Fruit fly (Drosophila melanogaster): Measurements from ENCODE around the gene Trmt112.
A peak's percentile ranks its signal among the peaks of the same experiment; 100 is the strongest.

Gene Trmt112

DNA sequence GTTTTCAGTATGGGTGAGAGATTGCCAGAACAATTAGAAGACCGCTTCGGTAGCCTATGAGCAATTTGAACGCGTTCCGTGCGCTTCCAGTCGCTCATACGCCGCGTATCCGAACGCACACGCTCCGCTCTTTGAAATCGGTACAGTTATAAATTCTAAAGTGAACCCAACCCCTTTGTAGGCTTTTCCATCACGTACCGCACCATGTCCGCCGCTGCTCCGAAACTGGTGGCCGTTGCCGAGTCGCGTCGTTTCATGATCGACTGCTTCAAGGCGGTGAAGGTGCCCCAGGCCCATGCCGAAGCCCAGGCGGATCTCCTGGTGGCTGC lies 11.2 kb downstream of the Trmt112 start:
- no peak for TF ChIP-seq CG17801 (GFP tag; optimal IDR thresholded peaks at IDR 0.05; ENCODE audit: partially characterized antibody)

DNA sequence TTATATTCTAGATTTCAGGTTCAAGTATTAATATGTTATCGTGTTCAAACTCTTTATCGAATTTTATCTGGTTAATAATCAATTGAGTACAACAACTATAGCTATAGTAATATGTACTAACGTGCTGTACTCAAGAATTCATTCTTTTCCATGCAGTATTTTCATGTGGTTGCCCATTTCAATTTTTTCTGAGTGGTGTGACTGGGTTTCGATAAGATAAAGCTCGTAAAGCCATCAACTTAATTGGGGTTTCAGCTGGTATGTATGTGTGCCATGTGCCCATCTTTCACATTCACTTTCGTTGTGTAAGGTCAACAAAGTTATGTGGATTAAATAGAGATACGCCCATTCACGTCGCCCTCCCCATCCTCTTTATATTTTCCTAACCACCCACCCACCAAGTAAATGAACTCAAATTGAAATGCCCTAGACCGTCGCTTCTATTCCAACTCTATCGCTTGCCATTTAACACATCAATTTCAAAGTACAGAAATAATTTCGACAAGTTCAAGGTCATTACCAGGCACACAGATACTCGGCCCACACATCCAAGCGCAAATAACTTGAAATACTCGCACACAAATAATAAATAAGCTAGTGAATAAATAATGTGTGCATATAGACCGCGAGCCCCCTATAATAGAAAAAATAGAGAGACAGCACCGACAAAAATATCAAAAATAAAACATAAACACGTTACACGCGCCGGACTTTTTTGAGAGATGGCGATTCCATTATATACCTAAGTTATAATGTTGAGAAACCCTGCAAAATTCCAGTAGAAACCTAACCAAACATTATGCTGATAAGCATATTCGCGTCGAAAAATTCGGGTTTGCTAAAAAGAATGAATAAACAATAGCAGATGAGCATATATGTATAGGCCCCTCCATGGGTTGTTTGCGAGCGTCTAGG lies 11.8 kb downstream of the Trmt112 start:
- TF ChIP-seq CG17801 (GFP tag; optimal IDR thresholded peaks at IDR 0.05; ENCODE audit: partially characterized antibody): no peak

DNA sequence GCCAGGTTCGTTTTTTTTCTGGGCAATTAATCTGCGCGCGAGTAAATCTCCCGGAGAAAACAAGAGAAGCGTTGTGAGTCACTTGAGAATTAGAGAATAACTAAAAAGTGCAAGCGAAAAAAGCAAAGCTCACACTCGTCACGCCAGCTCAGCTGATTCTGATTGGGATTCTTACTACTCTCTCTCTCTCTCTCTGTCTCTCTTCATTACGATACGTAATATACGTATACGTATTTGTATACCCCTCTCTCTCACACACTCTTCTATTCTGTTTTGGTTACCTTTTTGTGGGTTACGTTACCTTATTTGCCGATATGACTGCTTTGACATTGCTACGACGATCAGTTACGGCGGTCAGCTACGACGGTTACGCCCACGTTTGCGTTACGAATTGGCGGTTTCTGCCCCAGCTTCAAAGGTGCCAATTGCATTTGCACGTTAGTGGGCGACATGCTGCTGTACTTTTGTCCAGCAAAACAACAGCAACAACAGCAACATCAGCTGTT lies 13.8 kb downstream of the Trmt112 start, which contains the start of the genes Targ1, CG10512 and Targ2:
TSS of gene Targ1 (minus strand) at position 106 of the 506 bp plus-strand sequence.
TSS of gene CG10512 (plus strand) at position 144 of the 506 bp plus-strand sequence.
TSS of gene Targ2 (minus strand) at position 456 of the 506 bp plus-strand sequence.
- TF ChIP-seq CG17801 (GFP tag; optimal IDR thresholded peaks at IDR 0.05; ENCODE audit: partially characterized antibody): peak; percentile 75

DNA sequence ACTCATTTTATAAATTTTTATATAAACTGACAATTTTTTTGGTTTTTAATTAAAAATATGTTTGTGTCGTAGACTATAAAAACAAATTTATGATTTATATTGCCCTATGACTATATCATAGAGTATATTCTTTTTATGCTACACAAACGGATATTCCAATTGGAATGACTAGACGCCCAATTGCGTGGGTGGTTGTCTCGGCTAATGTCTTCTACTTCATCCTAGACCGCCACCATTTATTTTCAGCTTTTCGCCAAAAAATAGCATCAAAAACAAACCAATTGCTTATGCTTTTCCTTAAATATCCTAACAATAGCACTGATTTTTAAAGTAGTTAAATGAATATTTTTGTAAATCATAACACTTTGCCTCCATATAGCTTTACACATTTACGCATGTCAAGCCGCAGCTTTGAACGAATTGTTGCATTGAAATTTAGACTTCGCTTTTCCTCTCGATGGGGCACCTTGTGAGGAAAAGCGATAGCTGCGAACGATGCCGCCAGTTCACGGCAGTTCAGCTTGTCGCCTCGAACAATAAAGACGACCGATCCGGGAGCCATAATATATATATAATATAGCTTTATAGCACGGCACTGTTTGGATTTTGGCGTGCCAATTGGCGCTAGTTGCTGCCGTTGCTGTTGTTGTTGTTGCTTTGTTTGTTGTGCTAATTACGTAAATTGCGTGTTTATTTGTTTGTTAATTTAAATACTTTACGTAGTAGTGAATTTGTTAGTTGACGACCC lies 14.4 kb downstream of the Trmt112 start:
- TF ChIP-seq CG17801 (GFP tag; optimal IDR thresholded peaks at IDR 0.05; ENCODE audit: partially characterized antibody): no peak

DNA sequence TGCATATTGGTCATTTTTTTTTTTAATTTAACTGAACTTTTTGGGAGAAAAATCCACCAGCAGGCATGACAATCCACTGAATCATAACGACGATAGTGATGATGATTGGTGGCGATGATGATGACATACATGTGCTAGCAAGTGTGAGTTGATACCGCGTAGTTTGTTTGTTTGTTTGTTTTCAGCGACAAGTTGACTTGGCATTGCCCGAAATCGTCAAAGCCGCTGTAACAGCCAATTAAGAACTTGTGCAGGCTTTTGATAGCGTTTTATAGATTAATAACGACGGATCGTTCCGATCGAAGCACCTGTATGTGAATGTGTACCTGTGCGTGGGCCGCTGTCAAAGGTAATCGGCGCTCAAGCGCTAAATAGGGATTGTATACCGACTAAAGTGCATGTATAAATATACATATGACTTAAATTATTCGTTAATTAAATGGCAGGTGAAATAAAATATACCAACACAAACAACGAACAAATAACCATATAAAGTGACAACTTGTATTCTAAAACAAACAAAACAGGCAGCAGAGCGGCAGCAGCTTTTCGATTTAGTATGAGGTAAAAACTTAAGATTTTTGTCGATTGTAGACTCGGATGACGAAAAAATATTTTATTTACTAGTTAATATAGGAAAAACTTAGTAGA lies 15.3 kb downstream of the Trmt112 start:
- no peak for TF ChIP-seq CG17801 (GFP tag; optimal IDR thresholded peaks at IDR 0.05; ENCODE audit: partially characterized antibody)

DNA sequence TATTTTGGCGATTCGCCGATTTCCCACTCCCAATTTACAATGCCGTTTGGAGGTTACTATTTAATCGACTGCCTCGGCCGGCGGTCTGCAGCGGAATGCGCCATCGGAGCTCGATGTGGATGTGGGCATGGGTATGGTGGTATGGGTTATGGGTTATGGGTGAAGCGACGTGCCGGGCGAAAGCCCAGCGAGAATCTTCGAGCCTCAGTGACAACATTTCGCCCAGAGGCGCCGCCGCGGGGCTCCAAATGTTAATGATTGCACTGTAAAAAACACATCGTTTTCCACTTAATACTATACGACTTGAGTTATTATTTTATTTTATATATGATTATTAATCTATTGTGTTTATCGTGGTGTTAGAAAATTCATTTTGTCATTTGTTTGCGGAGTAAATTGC lies 16.1 kb downstream of the Trmt112 start:
- TF ChIP-seq CG17801 (GFP tag; optimal IDR thresholded peaks at IDR 0.05; ENCODE audit: partially characterized antibody): peak; percentile 29

DNA sequence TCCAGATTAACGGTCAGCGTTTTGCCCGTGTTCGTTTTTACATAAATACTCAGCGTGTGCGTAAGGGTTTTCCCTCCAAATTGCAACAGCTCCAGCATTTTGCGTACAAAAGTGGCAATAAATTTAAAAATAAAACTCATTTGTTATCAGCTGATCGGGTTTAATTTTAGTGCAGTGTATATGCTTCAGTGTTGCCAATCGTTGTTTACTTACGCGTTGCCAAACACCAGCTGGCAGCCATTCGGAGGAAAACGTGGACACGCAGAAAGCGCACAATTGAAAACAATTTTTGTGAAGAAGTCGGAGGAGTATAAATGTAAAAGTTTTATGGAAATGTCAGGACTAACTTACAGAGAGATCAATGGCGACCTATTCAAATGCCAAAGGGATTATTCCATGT lies 20.1 kb downstream of the Trmt112 start, which contains the start of the genes Targ3 and park:
TSS of gene Targ3 (plus strand) at position 269 of the 400 bp plus-strand sequence.
TSS of gene park (minus strand) at position 291 of the 400 bp plus-strand sequence.
- TF ChIP-seq CG17801 (GFP tag; optimal IDR thresholded peaks at IDR 0.05; ENCODE audit: partially characterized antibody): peak; percentile 16

DNA sequence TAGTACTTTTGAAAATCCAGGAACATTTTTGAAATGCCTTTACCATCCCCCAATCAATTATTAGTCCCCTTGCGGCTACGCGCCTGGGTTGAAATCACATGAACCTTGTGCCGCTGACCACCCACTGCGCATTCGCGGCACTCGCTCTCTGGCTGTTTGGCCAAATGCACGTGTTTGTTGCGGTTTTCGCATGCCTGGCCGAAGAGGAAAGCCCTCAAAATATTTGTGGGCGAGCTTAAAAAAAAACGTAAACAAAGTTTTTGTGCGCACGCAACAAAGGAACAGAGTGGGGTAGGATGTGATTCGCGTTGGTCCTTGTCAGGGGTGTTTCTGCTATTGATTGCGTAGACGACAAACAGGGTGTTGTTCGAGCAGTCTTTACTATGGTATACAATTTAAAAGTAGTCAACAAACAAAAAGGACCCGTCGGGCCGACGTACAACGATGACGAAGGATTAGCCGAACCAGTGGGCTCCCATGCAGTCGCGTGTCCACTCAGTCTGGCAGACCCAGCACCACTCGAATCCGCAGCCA lies 22.2 kb downstream of the Trmt112 start:
- no peak for TF ChIP-seq CG17801 (GFP tag; optimal IDR thresholded peaks at IDR 0.05; ENCODE audit: partially characterized antibody)

DNA sequence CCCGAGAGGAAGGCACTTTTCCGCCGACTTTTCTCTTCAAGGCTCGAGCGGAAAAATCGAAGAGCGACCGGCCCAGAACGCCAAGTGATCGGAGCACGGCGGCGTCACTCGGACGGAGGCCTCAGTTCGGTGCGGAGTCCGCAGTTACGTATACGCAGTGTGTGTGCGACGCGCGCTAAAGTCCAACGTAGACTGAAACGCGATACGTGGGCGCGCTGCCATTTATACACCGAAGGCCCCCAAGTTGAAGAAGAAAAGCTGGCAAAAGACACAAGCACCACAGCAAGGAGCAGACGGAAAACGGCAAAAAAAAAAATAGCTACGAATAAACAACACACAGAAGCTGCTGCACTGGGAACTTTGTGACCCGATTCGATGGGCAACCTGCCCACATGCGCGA lies 23.5 kb downstream of the Trmt112 start, which contains the start of gene CG42337:
TSS of gene CG42337 (minus strand) at position 194 of the 400 bp plus-strand sequence.
- no peak for TF ChIP-seq CG17801 (GFP tag; optimal IDR thresholded peaks at IDR 0.05; ENCODE audit: partially characterized antibody)

DNA sequence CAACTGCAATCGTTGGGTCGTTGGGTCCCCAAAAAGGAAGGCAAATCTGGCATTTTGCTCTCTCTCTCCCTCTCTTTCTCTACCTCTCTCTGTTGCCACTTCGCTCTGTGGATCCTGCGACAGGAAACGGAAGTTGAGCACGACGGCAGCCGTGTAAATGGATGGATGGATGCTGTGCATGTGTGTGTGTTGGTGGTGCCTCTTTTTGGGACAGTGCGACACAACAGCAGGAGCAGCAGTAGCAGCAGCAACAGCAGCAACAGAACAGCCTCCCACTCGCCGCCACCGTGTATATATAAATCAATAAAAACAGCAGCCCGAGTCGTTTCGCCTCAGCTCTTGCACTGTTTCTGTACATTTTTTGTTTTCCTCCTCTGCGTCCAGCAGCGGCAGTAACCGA lies 24.6 kb downstream of the Trmt112 start:
- no peak for TF ChIP-seq CG17801 (GFP tag; optimal IDR thresholded peaks at IDR 0.05; ENCODE audit: partially characterized antibody)

DNA sequence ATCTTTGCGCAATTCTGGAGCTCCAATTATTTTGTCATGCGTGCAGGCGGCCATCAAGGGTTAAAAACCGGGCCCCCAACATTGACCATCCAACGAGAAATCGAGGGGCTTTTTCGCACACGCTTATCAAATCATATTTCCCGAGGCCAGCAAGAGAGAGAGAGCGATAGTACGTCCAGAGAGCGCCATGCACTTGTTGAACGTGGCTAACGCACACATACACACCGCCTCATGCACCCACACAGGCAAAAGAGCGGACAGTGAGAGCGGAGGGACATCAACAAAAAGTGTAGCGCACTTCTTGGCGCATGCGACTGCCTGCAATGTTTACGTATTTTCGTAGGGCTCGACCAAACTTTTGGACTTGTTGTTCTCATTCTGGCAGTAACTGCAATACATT lies 30.2 kb downstream of the Trmt112 start:
- TF ChIP-seq CG17801 (GFP tag; optimal IDR thresholded peaks at IDR 0.05; ENCODE audit: partially characterized antibody): no peak

DNA sequence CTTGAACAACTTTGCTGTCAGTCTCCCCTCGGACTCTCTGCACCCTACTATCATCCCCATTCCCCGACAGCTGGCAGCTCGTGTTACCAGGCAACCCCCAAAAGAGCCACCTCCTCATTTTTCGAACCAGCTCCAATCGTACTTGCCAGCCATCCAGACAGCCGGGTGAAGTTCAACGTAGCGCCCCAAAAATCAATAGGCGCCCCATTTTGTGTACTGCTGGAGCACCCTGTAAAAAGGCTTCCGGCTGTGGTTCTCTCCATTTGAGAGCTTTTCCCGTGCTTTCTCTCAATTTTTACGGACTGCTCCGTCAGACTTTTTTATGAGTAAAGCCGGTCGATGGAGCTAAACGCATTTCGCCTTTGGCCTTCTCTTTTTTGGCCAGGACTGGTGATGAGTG lies 31.0 kb downstream of the Trmt112 start:
- TF ChIP-seq CG17801 (GFP tag; optimal IDR thresholded peaks at IDR 0.05; ENCODE audit: partially characterized antibody): no peak

DNA sequence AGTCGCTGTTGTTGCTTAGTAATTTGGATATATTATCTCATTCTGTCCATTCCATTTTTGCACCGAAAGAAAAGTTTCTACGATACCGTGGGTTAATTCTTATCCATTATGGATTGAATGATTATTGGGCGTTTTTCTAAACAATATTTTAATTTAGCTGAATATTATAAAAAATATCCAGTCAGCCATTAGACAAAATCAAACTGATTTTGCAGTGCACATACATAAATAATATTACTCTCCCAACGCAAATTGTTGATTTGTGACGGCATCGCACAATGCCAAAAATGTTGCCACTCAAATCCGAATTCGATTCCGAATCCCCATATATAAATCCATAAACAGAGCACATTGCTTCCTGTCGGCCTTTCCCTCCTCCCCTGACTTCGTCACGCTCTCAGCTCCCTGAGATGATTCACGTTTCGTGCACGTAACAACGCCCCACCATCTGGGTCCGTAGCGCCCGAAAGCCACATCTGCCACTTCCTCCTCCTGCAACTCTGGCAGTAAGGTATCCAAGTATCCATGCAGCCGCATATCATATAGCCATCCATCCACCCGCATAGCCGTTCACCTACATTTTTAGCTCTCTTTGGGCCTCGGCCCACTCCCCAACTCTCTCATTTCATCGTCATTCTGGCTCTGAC lies 39.6 kb downstream of the Trmt112 start:
- no peak for TF ChIP-seq CG17801 (GFP tag; optimal IDR thresholded peaks at IDR 0.05; ENCODE audit: partially characterized antibody)

DNA sequence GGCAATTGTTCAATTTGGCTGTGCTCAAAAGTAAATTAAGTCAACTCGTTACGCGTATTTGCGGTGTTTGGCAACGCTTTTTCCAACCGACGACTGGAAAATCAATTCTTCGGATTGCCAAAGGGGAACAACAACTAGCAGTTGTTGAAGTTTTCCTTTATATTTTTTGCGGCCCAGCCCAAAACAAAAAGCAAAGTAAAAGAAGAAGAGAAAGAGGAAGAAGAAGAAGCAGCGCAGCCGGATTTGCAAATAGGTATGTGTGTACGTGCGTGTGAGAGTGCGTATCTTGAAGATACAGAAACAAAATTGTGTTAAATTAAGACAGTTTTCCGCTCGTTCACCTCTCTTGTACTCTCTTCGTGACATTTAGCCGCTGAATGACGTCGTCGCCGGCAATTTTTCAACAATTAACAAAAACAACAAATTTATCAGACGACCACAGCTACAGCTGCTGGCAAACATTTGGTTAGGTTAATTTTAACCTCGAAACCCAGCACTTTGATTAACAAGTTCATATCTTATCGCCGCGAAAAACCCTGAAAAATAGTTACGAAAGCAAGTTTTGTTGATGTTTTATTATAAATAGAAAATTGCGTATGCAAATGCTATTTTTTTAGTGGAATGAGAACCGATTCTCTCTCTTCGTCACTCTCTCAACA lies 40.2 kb downstream of the Trmt112 start:
- TF ChIP-seq CG17801 (GFP tag; optimal IDR thresholded peaks at IDR 0.05; ENCODE audit: partially characterized antibody): no peak

Measured in ovary, adult (tissue).